Worm (Caenorhabditis elegans): ENCODE measurements around the gene lis-1.

DNA sequence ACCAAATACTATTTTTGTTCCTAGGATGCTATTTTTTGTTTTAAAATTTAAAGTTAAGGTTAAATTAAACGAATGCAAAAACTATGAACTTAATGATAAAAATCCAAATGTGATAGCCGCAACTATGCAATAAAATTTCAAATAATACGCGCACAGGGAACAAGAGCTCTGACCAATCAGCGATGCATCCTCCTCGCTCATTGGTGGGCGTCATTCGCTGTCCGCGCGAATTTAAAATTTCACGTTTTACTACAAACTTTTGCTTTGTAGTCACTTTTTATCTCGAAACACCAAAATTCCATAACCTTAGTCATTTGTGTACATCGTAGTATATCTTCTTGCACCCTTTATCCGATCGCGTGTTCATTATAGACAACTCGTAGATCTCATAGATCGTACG lies 6.6 kb upstream of the lis-1 start:
- TF ChIP-seq nhr-237 (tag; optimal IDR thresholded peaks at IDR 0.05): no peak
- TF ChIP-seq elt-1 (tag; optimal IDR thresholded peaks at IDR 0.05): no peak
- no peak for TF ChIP-seq ZK546.5 (tag; optimal IDR thresholded peaks at IDR 0.05)
- no peak for TF ChIP-seq ceh-16 (tag; optimal IDR thresholded peaks at IDR 0.05)
- no peak for TF ChIP-seq snpc-4 (tag; optimal IDR thresholded peaks at IDR 0.05)
- no peak for TF ChIP-seq nhr-25 (tag; optimal IDR thresholded peaks at IDR 0.05)
- TF ChIP-seq sea-2 (GFP tag; optimal IDR thresholded peaks at IDR 0.05): no peak
- no peak for TF ChIP-seq pha-4 (tag; optimal IDR thresholded peaks at IDR 0.05)
- TF ChIP-seq nhr-28 (tag; optimal IDR thresholded peaks at IDR 0.05): no peak
- TF ChIP-seq ceh-9 (tag; optimal IDR thresholded peaks at IDR 0.05): no peak
- no peak for TF ChIP-seq mdl-1 (tag; optimal IDR thresholded peaks at IDR 0.05)
